Fruit fly (Drosophila melanogaster) whole organism, embryonic: ENCODE results near the gene CG14442.

Experiments
- Asciz ChIP-seq: fragments of 200-800 bp; sonication (Bioruptor generic); optimal IDR thresholded peaks from 2 replicates; lab custom pipeline; 2017; ENCODE audit warnings: missing biosample characterization, mild to moderate bottlenecking, missing genetic modification characterization, missing genetic modification reagents
- Atf6 ChIP-seq: fragments of 200-800 bp; sonication (Bioruptor generic); IDR thresholded peaks from 2 replicates; pipeline ENCODE4 v1.3.6; 2022; ENCODE audit warnings: missing biosample characterization, missing genetic modification characterization
- C15 ChIP-seq: fragments of 200-800 bp; sonication (Bioruptor generic); IDR thresholded peaks from 3 replicates; pipeline ENCODE4 v1.3.6; 2022; ENCODE audit warnings: missing biosample characterization, missing genetic modification characterization
- CG10543 ChIP-seq: fragments of 200-800 bp; sonication (Bioruptor generic); optimal IDR thresholded peaks from 3 replicates; lab custom pipeline; 2017; ENCODE audit warnings: missing biosample characterization, mild to moderate bottlenecking, missing genetic modification characterization, moderate library complexity
- CG10654 ChIP-seq: fragments of 200-800 bp; sonication (Bioruptor generic); optimal IDR thresholded peaks from 2 replicates; lab custom pipeline; 2016; ENCODE audit warnings: missing biosample characterization, missing genetic modification characterization
- CG11456 ChIP-seq: fragments of 200-800 bp; sonication (Bioruptor generic); IDR thresholded peaks from 3 replicates; pipeline ENCODE4 v1.3.6; 2022; ENCODE audit warnings: missing biosample characterization, missing genetic modification characterization
- CG11696 ChIP-seq: fragments of 200-800 bp; sonication (Bioruptor generic); IDR thresholded peaks from 2 replicates; pipeline ENCODE4 v1.3.6; 2022; ENCODE audit warnings: missing biosample characterization, missing genetic modification characterization
- CG12071 ChIP-seq: fragments of 200-800 bp; sonication (Bioruptor generic); optimal IDR thresholded peaks from 3 replicates; lab custom pipeline; 2018; ENCODE audit warnings: missing biosample characterization, mild to moderate bottlenecking, missing genetic modification characterization
- CG12236 ChIP-seq: fragments of 200-800 bp; sonication (Bioruptor generic); optimal IDR thresholded peaks from 2 replicates; lab custom pipeline; 2016; ENCODE audit warnings: missing biosample characterization, missing genetic modification characterization
- CG12744 ChIP-seq: fragments of 200-800 bp; sonication (Bioruptor generic); optimal IDR thresholded peaks from 2 replicates; lab custom pipeline; 2016; ENCODE audit warnings: missing biosample characterization, missing genetic modification characterization
- CG13123 ChIP-seq: fragments of 200-800 bp; sonication (Bioruptor generic); optimal IDR thresholded peaks from 2 replicates; lab custom pipeline; 2016; ENCODE audit warnings: missing biosample characterization, missing genetic modification characterization
- CG14014 ChIP-seq: fragments of 200-800 bp; sonication (Bioruptor generic); IDR thresholded peaks from 2 replicates; pipeline ENCODE4 v1.3.6; 2022; ENCODE audit warnings: missing biosample characterization, missing genetic modification characterization
- CG14710 ChIP-seq: fragments of 200-800 bp; sonication (Bioruptor generic); optimal IDR thresholded peaks from 3 replicates; lab custom pipeline; 2019; ENCODE audit warnings: missing biosample characterization, mild to moderate bottlenecking, missing genetic modification characterization, moderate library complexity
- CG15514 ChIP-seq: fragments of 200-800 bp; sonication (Bioruptor generic); optimal IDR thresholded peaks from 3 replicates; lab custom pipeline; 2017; ENCODE audit warnings: missing biosample characterization, missing genetic modification characterization, mild to moderate bottlenecking, moderate library complexity, missing genetic modification reagents
- CG15696 ChIP-seq: fragments of 200-800 bp; sonication (Bioruptor generic); optimal IDR thresholded peaks from 2 replicates; lab custom pipeline; 2019; ENCODE audit warnings: missing biosample characterization, mild to moderate bottlenecking, missing genetic modification characterization, moderate library complexity
- CG17328 ChIP-seq: fragments of 200-800 bp; sonication (Bioruptor generic); IDR thresholded peaks from 2 replicates; pipeline ENCODE4 v1.3.6; 2022; ENCODE audit warnings: missing biosample characterization, missing genetic modification characterization
- CG17359 ChIP-seq: fragments of 200-800 bp; sonication (Bioruptor generic); optimal IDR thresholded peaks from 3 replicates; lab custom pipeline; 2018; ENCODE audit warnings: missing biosample characterization, mild to moderate bottlenecking, missing genetic modification characterization, moderate library complexity
- CG1792 ChIP-seq: fragments of 200-800 bp; sonication (Bioruptor generic); optimal IDR thresholded peaks from 2 replicates; lab custom pipeline; 2016; ENCODE audit warnings: missing biosample characterization, missing genetic modification characterization
- CG18476 ChIP-seq: fragments of 200-800 bp; sonication (Bioruptor generic); optimal IDR thresholded peaks from 2 replicates; lab custom pipeline; 2016; ENCODE audit warnings: missing biosample characterization, mild to moderate bottlenecking, missing genetic modification characterization
- CG2120 ChIP-seq: fragments of 200-800 bp; sonication (Bioruptor generic); optimal IDR thresholded peaks from 3 replicates; lab custom pipeline; 2016; ENCODE audit warnings: missing biosample characterization, missing genetic modification characterization
- CG2199 ChIP-seq: fragments of 200-800 bp; sonication (Bioruptor generic); IDR thresholded peaks from 3 replicates; pipeline ENCODE4 v1.3.6; 2022; ENCODE audit warnings: missing biosample characterization, missing genetic modification characterization
- CG30431 ChIP-seq: fragments of 200-800 bp; sonication (Bioruptor generic); optimal IDR thresholded peaks from 2 replicates; lab custom pipeline; 2017; ENCODE audit warnings: missing biosample characterization, missing genetic modification characterization
- CG32532 ChIP-seq: fragments of 200-800 bp; sonication (Bioruptor generic); IDR thresholded peaks from 2 replicates; pipeline ENCODE4 v1.3.6; 2022; ENCODE audit warnings: missing biosample characterization, missing genetic modification characterization
- CG3995 ChIP-seq: fragments of 200-800 bp; sonication (Bioruptor generic); optimal IDR thresholded peaks from 3 replicates; lab custom pipeline; 2016; ENCODE audit warnings: missing biosample characterization, missing genetic modification characterization
- CG4282 ChIP-seq: fragments of 200-800 bp; sonication (Bioruptor generic); optimal IDR thresholded peaks from 2 replicates; lab custom pipeline; 2016; ENCODE audit warnings: missing biosample characterization, missing genetic modification characterization
- CG4730 ChIP-seq: fragments of 200-800 bp; sonication (Bioruptor generic); IDR thresholded peaks from 2 replicates; pipeline ENCODE4 v1.3.6; 2022; ENCODE audit warnings: missing biosample characterization, missing genetic modification characterization
- CG5245 ChIP-seq: fragments of 200-800 bp; sonication (Bioruptor generic); optimal IDR thresholded peaks from 3 replicates; lab custom pipeline; 2016; ENCODE audit warnings: missing biosample characterization, missing genetic modification characterization
- CG6765 ChIP-seq: fragments of 200-800 bp; sonication (Bioruptor generic); optimal IDR thresholded peaks from 3 replicates; lab custom pipeline; 2017; ENCODE audit warnings: missing biosample characterization, mild to moderate bottlenecking, missing genetic modification characterization
- CG6813 ChIP-seq: fragments of 200-800 bp; sonication (Bioruptor generic); optimal IDR thresholded peaks from 2 replicates; lab custom pipeline; 2017; ENCODE audit warnings: missing biosample characterization, missing genetic modification characterization, mild to moderate bottlenecking, moderate library complexity, missing genetic modification reagents
- CG7839 ChIP-seq: fragments of 200-800 bp; sonication (Bioruptor generic); optimal IDR thresholded peaks from 3 replicates; lab custom pipeline; 2018; ENCODE audit warnings: missing biosample characterization, mild to moderate bottlenecking, missing genetic modification characterization, moderate library complexity
- CG8388 ChIP-seq: fragments of 200-800 bp; sonication (Bioruptor generic); optimal IDR thresholded peaks from 2 replicates; lab custom pipeline; 2019; ENCODE audit warnings: missing biosample characterization, mild to moderate bottlenecking, missing genetic modification characterization, moderate library complexity
- Dll ChIP-seq: fragments of 200-800 bp; sonication (Bioruptor generic); IDR thresholded peaks from 4 replicates; pipeline ENCODE4 v1.3.6; 2022; ENCODE audit warnings: missing biosample characterization, missing genetic modification characterization; ENCODE audit not compliant: partially characterized antibody
- Dref ChIP-seq: fragments of 200-800 bp; sonication (Bioruptor generic); IDR thresholded peaks from 2 replicates; pipeline ENCODE4 v1.3.6; 2022; ENCODE audit warnings: missing biosample characterization, missing genetic modification characterization
- Ets97D ChIP-seq: fragments of 200-800 bp; sonication (Bioruptor generic); optimal IDR thresholded peaks from 3 replicates; lab custom pipeline; 2016; ENCODE audit warnings: missing biosample characterization, missing genetic modification characterization
- NC2β ChIP-seq: fragments of 200-800 bp; sonication (Bioruptor generic); optimal IDR thresholded peaks from 2 replicates; lab custom pipeline; 2016; ENCODE audit warnings: missing biosample characterization, missing genetic modification characterization
- Optix ChIP-seq: fragments of 200-800 bp; sonication (Bioruptor generic); IDR thresholded peaks from 3 replicates; pipeline ENCODE4 v1.3.6; 2022; ENCODE audit warnings: missing biosample characterization, missing genetic modification characterization
- Side ChIP-seq: fragments of 200-800 bp; sonication (Bioruptor generic); optimal IDR thresholded peaks from 2 replicates; lab custom pipeline; 2016; ENCODE audit warnings: missing biosample characterization, missing genetic modification characterization
- bsh ChIP-seq, 2 experiments: fragments of 200-800 bp; sonication (Bioruptor generic); optimal IDR thresholded peaks; 2 replicates each; lab custom pipeline; 2017 to 2018; ENCODE audit warnings: mild to moderate bottlenecking in 2 of 2, missing biosample characterization in 2 of 2, missing genetic modification characterization in 2 of 2, moderate library complexity in 1 of 2
- cg ChIP-seq: fragments of 200-800 bp; sonication (Bioruptor generic); optimal IDR thresholded peaks from 3 replicates; lab custom pipeline; 2019; ENCODE audit warnings: missing biosample characterization, mild to moderate bottlenecking, missing genetic modification characterization, moderate library complexity
- ci ChIP-seq: fragments of 200-800 bp; sonication (Bioruptor generic); IDR thresholded peaks from 3 replicates; pipeline ENCODE4 v1.3.6; 2022; ENCODE audit warnings: missing biosample characterization, missing genetic modification characterization
- exex ChIP-seq: fragments of 200-800 bp; sonication (Bioruptor generic); optimal IDR thresholded peaks from 4 replicates; lab custom pipeline; 2018; ENCODE audit warnings: missing biosample characterization, mild to moderate bottlenecking, missing genetic modification characterization, moderate library complexity
- fd102C ChIP-seq: fragments of 200-800 bp; sonication (Bioruptor generic); optimal IDR thresholded peaks from 2 replicates; lab custom pipeline; 2018; ENCODE audit warnings: missing biosample characterization, mild to moderate bottlenecking, missing genetic modification characterization, moderate library complexity
- gem ChIP-seq: fragments of 200-800 bp; sonication (Bioruptor generic); optimal IDR thresholded peaks from 2 replicates; lab custom pipeline; 2019; ENCODE audit warnings: missing biosample characterization, mild to moderate bottlenecking, missing genetic modification characterization, moderate library complexity
- her ChIP-seq: fragments of 200-800 bp; sonication (Bioruptor generic); optimal IDR thresholded peaks from 2 replicates; lab custom pipeline; 2016; ENCODE audit warnings: missing biosample characterization, missing genetic modification characterization
- hkb ChIP-seq, 2 experiments: fragments of 200-800 bp in 1 of 2; fragments of >200 bp in 1 of 2; sonication (Bioruptor generic) in 1 of 2; IDR thresholded peaks in 1 of 2; optimal IDR thresholded peaks in 1 of 2; 2 replicates each; pipeline versions ENCODE4 v1.3.6 to Lab custom; 2017 to 2022; ENCODE audit warnings: missing biosample characterization in 1 of 2, missing genetic modification characterization in 1 of 2
- mirr ChIP-seq: fragments of 200-800 bp; sonication (Bioruptor generic); optimal IDR thresholded peaks from 3 replicates; lab custom pipeline; 2018; ENCODE audit warnings: missing biosample characterization, mild to moderate bottlenecking, missing genetic modification characterization
- p53 ChIP-seq: fragments of 200-800 bp; sonication (Bioruptor generic); optimal IDR thresholded peaks from 2 replicates; lab custom pipeline; 2016; ENCODE audit warnings: missing biosample characterization, missing genetic modification characterization
- psq ChIP-seq: fragments of 200-800 bp; sonication (Bioruptor generic); optimal IDR thresholded peaks from 2 replicates; lab custom pipeline; 2017; ENCODE audit warnings: missing biosample characterization, missing genetic modification characterization
- sisA ChIP-seq: fragments of 200-800 bp; sonication (Bioruptor generic); IDR thresholded peaks from 2 replicates; pipeline ENCODE4 v1.3.6; 2022; ENCODE audit warnings: missing biosample characterization, missing genetic modification characterization
- slbo ChIP-seq: fragments of 200-800 bp; sonication (Bioruptor generic); IDR thresholded peaks from 2 replicates; pipeline ENCODE4 v1.3.6; 2022; ENCODE audit warnings: missing biosample characterization, missing genetic modification characterization
- slou ChIP-seq: fragments of 200-800 bp; sonication (Bioruptor generic); optimal IDR thresholded peaks from 3 replicates; lab custom pipeline; 2016; ENCODE audit warnings: missing biosample characterization, missing genetic modification characterization
- trh ChIP-seq: fragments of 200-800 bp; sonication (Bioruptor generic); optimal IDR thresholded peaks from 2 replicates; lab custom pipeline; 2016; ENCODE audit warnings: missing biosample characterization, missing genetic modification characterization

The CG14442 gene

dm6 chrX:6661392-6661837, 33.4 kb downstream of the CG14442 start, which contains the start of the genes CG3224 and Ctr1A (continued):
- TF ChIP-seq Ets97D (GFP tag; lab: Kevin White, UChicago) (peak; percentile 51), mirr (peak; percentile 12), CG15696 (tag; lab: Kevin White, UChicago) (no peak), CG6765 (GFP tag; lab: Kevin White, UChicago) (no peak), CG12071 (GFP tag; lab: Kevin White, UChicago) (no peak), CG11696 (GFP tag; lab: Robert Waterston, UW) (no peak), hkb (optimal IDR thresholded peaks at IDR 0.05; lab: Kevin White, UChicago) (no peak), hkb (GFP tag; IDR thresholded peaks at IDR 0.05; lab: Robert Waterston, UW) (no peak), cg (no peak), CG10654 (no peak), p53 (GFP tag; lab: Kevin White, UChicago) (no peak), CG4730 (GFP tag; lab: Robert Waterston, UW) (no peak), CG10543 (GFP tag; lab: Kevin White, UChicago) (peak; percentile 7), CG7839 (tag; lab: Kevin White, UChicago) (no peak), CG17328 (GFP tag; lab: Robert Waterston, UW) (no peak), Side (GFP tag; lab: Kevin White, UChicago) (no peak), her (no peak), CG6813 (GFP tag; lab: Kevin White, UChicago) (no peak), CG11456 (no peak), CG2120 (GFP tag; lab: Kevin White, UChicago) (no peak), Dref (peak; percentile 69), gem (tag; lab: Kevin White, UChicago) (peak; percentile 5), CG14014 (no peak), NC2β (no peak), CG12236 (GFP tag; lab: Kevin White, UChicago) (no peak), CG18476 (GFP tag; lab: Kevin White, UChicago) (no peak), trh (GFP tag; lab: Kevin White, UChicago) (no peak), Optix (GFP tag; lab: Robert Waterston, UW) (no peak), ci (GFP tag; lab: Robert Waterston, UW) (no peak), Atf6 (GFP tag; lab: Robert Waterston, UW) (no peak), CG3995 (GFP tag; lab: Kevin White, UChicago) (no peak), CG13123 (no peak), CG30431 (GFP tag; lab: Kevin White, UChicago) (no peak), slbo (GFP tag; lab: Robert Waterston, UW) (no peak), CG12744 (GFP tag; lab: Kevin White, UChicago) (no peak), CG1792 (GFP tag; lab: Kevin White, UChicago) (no peak), bsh (GFP tag; optimal IDR thresholded peaks at IDR 0.05; lab: Kevin White, UChicago) (no peak), exex (peak; percentile 24), CG5245 (GFP tag; lab: Kevin White, UChicago) (no peak), Asciz (GFP tag; lab: Kevin White, UChicago) (no peak), slou (GFP tag; lab: Kevin White, UChicago) (no peak), C15 (no peak), CG14710 (tag; lab: Kevin White, UChicago) (peak; percentile 100), Dll (no peak), fd102C (GFP tag; lab: Kevin White, UChicago) (no peak), sisA (GFP tag; lab: Robert Waterston, UW) (no peak), CG8388 (no peak), CG4282 (GFP tag; lab: Kevin White, UChicago) (no peak), CG32532 (GFP tag; lab: Robert Waterston, UW) (no peak), CG2199 (GFP tag; lab: Robert Waterston, UW) (no peak), CG15514 (GFP tag; lab: Kevin White, UChicago) (peak; percentile 37), psq (GFP tag; lab: Kevin White, UChicago) (no peak), CG17359 (tag; lab: Kevin White, UChicago) (no peak)
